Worm (Caenorhabditis elegans) whole organism, dauer: ENCODE results near the gene memb-2.
"Not testable (repeated sequence)": the region's sequence is repeated elsewhere in the genome, so short reads cannot be mapped to it uniquely, and the experiment has no call there.

Source experiments
- unc-62 ChIP-seq: sonication (generic microtip); optimal IDR thresholded peaks from 2 replicates; lab custom pipeline; 2017; ENCODE audit warnings: missing biosample characterization, missing genetic modification reagents, missing genetic modification characterization

Gene memb-2

DNA sequence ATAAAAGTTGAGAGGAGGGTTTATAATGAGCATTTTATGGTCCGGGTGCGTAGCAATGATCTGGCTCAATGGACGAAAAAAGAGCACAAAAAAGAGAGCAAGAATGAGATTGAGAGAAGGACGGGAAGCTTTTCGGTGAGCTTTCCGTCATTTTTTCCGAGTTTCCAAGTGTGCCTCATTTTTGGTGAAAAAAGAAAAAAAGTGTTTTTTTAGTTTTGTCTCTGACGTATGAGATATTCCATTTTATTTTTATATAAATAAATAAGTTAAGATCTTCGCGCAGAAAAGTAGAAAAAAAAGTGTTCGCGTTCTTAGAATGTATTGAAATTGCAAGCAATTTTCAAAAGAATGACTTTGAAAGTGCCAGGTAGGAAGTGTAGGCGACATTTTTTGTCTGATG is at the start of gene memb-2:
TSS of gene memb-2 (minus strand) at position 101 of the 400 bp plus-strand sequence.
- no peak for TF ChIP-seq unc-62 (GFP tag; lab: Kevin White, UChicago)

- TF ChIP-seq unc-62 (GFP tag; lab: Kevin White, UChicago), result no peak
These were observed 49.0 kb upstream of the memb-2 start for ce11 chrV:5668968-5669367.

DNA sequence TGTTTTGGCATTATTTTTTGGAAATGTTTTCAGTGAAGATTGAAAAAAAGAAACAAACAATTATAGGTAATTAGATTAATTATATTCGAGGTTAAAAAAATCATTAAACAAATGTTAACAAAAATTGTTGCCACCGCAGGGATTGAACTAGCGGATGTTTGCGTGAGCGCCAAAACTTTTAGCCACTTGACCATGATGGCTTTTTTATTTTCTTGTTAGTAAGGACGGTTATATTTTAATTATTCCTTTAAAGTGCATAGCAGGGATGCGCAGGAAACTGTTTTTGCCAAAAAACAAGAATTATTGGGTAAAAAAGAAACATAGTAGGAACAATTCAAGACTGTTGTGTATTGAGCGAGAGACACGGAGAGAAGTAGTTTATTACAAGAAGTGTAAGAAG is 47.4 kb upstream of the memb-2 start:
- no peak for TF ChIP-seq unc-62 (GFP tag; lab: Kevin White, UChicago)

- TF ChIP-seq unc-62 (GFP tag; lab: Kevin White, UChicago), result no peak
These were observed 46.2 kb upstream of the memb-2 start, which contains the start of gene C14C11.7 for ce11 chrV:5666036-5666729. TSS of gene C14C11.7 (minus strand) at chrV:5666086.

ce11 chrV:5663317-5663716 is 43.4 kb upstream of the memb-2 start, which contains the start of gene C14C11.1:
TSS of gene C14C11.1 (plus strand) at chrV:5663617.
- TF ChIP-seq unc-62 (GFP tag; lab: Kevin White, UChicago), result not testable (repeated sequence)

DNA sequence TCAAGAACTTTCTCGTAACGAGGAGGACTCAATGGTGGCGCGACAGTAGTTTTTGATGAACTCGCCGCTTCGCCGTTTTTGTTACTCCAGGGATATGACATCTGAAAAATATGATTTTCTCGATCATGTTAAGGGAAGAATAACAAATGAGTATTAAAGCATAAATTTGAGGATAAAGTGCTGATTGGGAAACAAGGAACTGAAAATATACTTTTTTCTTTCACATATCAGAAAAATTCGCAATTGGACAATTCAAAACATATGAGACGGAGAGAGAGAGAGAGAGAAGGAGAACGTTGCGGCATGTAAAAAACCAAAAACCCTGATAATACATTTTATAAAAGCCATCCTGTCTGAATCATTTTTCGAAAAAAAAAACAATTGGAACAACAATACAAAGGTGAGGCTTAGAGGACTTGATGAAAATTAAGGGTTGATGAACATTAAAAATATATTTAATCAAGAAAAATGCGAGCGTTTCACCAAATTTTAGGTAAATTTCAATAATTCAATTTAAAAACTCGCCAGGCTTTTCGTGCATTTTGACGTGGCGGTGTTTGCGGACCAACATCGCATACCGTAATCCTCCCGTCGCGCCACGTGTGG is 40.8 kb upstream of the memb-2 start, which contains the start of the genes mut-14 and C14C11.2:
TSS of gene mut-14 (minus strand) at position 101 of the 606 bp plus-strand sequence.
TSS of gene C14C11.2 (plus strand) at position 556 of the 606 bp plus-strand sequence.
- TF ChIP-seq unc-62 (GFP tag; lab: Kevin White, UChicago), result no peak

DNA sequence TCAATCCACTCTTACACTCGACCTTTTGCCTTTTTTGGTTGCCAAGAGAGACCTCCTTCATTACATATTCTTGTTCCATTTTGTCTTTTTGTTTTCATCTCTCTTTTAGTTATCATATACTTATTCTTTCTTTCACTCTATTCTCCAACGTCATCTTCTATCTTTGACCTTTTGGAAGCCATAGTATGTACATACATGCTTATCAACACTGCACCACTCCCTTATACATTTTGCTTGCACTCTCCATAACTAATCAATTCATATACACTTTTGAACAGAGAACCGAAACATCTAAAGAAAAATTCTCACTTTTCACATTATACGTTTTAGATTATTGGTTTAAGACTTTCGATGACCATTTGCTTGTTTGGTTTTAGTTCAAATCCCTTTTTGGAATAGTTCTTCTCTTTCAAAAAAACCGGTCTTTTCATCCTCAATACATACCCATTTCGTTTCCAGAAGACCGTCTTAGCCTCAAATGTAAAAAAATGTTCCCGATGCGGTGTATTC is 34.1 kb upstream of the memb-2 start, which contains the start of gene hex-2:
TSS of gene hex-2 (plus strand) at position 460 of the 510 bp plus-strand sequence.
- no peak for TF ChIP-seq unc-62 (GFP tag; lab: Kevin White, UChicago)

DNA sequence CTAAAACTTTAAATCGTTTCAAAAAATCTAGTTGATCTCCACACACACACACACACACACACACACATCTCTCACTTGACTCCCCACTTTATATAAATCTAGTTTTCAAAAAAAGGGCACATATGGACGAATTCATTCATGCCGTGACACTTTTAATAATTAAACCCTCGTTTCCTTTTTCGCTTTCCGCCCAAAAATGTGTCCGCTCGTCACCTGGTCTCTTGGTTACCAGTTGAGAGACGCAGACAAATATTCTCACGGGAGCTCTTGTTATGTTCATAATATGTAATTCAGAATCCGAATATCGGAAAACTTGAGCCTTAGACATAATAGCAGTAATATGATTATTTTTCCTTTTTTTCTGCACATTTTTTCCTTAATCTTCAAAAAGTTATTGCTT is 32.0 kb upstream of the memb-2 start:
- TF ChIP-seq unc-62 (GFP tag; lab: Kevin White, UChicago), result no peak

DNA sequence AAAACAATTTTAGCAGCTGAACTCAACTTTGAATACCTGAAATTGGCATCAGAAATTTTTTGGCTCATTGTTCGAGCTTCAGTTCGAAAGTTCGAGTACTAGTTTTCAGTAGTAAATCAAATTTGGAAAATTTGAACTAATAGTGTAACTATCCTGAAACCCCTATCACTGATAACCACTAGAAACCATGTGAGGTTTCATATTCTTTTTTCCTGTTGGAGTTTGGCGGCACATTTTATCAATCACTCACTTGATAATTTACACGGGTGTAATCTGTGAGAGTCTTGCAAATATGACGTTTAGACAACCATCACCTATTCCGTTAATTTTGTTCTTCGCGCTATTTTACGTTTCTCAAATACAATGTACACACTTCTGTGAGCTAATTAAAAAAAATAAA is 27.4 kb upstream of the memb-2 start, which contains the start of gene C14C11.4:
TSS of gene C14C11.4 (plus strand) at position 252 of the 400 bp plus-strand sequence.
- TF ChIP-seq unc-62 (GFP tag; lab: Kevin White, UChicago), result no peak

ce11 chrV:5644171-5644570 is 24.2 kb upstream of the memb-2 start, which contains the start of gene srx-117:
TSS of gene srx-117 (plus strand) at chrV:5644471.
- TF ChIP-seq unc-62 (GFP tag; lab: Kevin White, UChicago), result no peak

ce11 chrV:5634445-5634844 is 14.5 kb upstream of the memb-2 start:
- TF ChIP-seq unc-62 (GFP tag; lab: Kevin White, UChicago), result no peak

DNA sequence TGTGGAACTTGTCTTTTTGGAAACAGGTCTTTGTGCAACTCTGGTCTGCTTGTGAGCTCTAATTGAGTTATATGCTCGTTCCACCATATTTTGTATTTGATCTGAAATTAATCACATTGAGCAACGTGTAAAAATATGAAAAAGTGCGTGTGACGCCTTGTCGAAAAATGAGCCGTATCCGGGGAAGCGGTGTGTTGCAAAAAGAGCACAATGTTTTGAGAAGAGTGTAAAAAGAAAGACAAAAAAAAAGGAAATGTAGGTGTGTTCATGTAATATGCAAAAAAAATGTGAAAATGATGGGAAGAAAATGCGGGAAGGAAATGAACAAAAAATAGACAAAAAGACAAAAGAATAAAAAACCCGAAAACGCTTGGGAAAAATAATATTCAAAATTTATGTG is 10.9 kb upstream of the memb-2 start, which contains the start of gene acy-4:
TSS of gene acy-4 (minus strand) at position 101 of the 400 bp plus-strand sequence.
- TF ChIP-seq unc-62 (GFP tag; lab: Kevin White, UChicago), result no peak

ce11 chrV:5628014-5628413 is 8.1 kb upstream of the memb-2 start:
- TF ChIP-seq unc-62 (GFP tag; lab: Kevin White, UChicago), result no peak

DNA sequence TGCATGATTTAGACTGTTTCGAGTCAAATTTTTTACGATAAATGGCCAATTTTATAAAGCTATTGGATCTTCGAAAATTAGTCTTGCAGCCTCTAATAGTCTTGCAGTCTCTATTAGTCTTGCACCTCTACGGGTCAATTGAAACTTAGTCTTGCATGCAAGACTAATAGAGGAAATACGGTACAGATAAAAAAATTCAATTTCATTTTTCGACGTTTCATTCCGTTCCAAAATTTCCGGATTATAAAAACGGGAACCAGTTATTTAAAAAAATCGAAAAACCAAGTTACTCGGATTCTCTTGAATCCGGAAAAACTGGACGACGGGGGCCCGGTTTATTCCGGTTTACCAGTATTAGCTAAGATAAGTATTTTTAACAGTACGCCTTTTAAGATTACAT is 1.4 kb upstream of the memb-2 start, which contains the start of gene M03E7.1:
TSS of gene M03E7.1 (plus strand) at position 301 of the 400 bp plus-strand sequence.
- TF ChIP-seq unc-62 (GFP tag; lab: Kevin White, UChicago), result no peak

- TF ChIP-seq unc-62 (GFP tag; lab: Kevin White, UChicago), result no peak
These were observed 568 bp downstream of the memb-2 start for ce11 chrV:5619372-5619771.

ce11 chrV:5617301-5617700 is 2.6 kb downstream of the memb-2 start, which contains the start of gene M03E7.2:
TSS of gene M03E7.2 (plus strand) at chrV:5617601.
- no peak for TF ChIP-seq unc-62 (GFP tag; lab: Kevin White, UChicago)
